Fruit fly (Drosophila melanogaster) whole organism, prepupa: Measurements from ENCODE around the gene Jhbp2.

ENCODE experiments used
- Blimp-1 ChIP-seq: fragments of 200-800 bp; sonication (Bioruptor generic); optimal IDR thresholded peaks from 3 replicates; lab custom pipeline; 2017; ENCODE audit warnings: missing biosample characterization, missing genetic modification characterization, mild to moderate bottlenecking, moderate library complexity, missing genetic modification reagents
- CG10631 ChIP-seq: fragments of 200-800 bp; sonication (Bioruptor generic); optimal IDR thresholded peaks from 2 replicates; lab custom pipeline; 2016; ENCODE audit warnings: missing biosample characterization, missing genetic modification characterization
- CG10669 ChIP-seq: fragments of 200-800 bp; sonication (Bioruptor generic); optimal IDR thresholded peaks from 3 replicates; lab custom pipeline; 2018; ENCODE audit warnings: missing biosample characterization, mild to moderate bottlenecking, missing genetic modification characterization, moderate library complexity
- CG11294 ChIP-seq: fragments of 200-800 bp; sonication (Bioruptor generic); IDR thresholded peaks from 2 replicates; pipeline ENCODE4 v1.3.6; 2022; ENCODE audit warnings: missing biosample characterization, missing genetic modification characterization
- CG11762 ChIP-seq: fragments of 200-800 bp; sonication (Bioruptor generic); optimal IDR thresholded peaks from 3 replicates; lab custom pipeline; 2016; ENCODE audit warnings: missing biosample characterization, missing genetic modification characterization; ENCODE audit not compliant: insufficient read depth
- CG11902 ChIP-seq: fragments of 200-800 bp; sonication (Bioruptor generic); optimal IDR thresholded peaks from 3 replicates; lab custom pipeline; 2016; ENCODE audit warnings: missing biosample characterization, missing genetic modification characterization
- CG15336 ChIP-seq: fragments of 200-800 bp; sonication (Bioruptor generic); IDR thresholded peaks from 2 replicates; pipeline ENCODE4 v1.3.6; 2022; ENCODE audit warnings: missing biosample characterization, missing genetic modification characterization
- CG16779 ChIP-seq: fragments of 200-800 bp; sonication (Bioruptor generic); optimal IDR thresholded peaks from 3 replicates; lab custom pipeline; 2017; ENCODE audit warnings: missing biosample characterization, mild to moderate bottlenecking, missing genetic modification characterization
- CG3032 ChIP-seq: fragments of 200-800 bp; optimal IDR thresholded peaks from 2 replicates; lab custom pipeline; 2019; ENCODE audit warnings: missing biosample characterization, mild to moderate bottlenecking, missing genetic modification characterization, moderate library complexity
- CG31627 ChIP-seq: fragments of 200-800 bp; sonication (Bioruptor generic); optimal IDR thresholded peaks from 3 replicates; lab custom pipeline; 2016; ENCODE audit warnings: missing biosample characterization, missing genetic modification characterization
- CG32006 ChIP-seq: fragments of 200-800 bp; sonication (Bioruptor generic); optimal IDR thresholded peaks from 3 replicates; lab custom pipeline; 2017; ENCODE audit warnings: missing biosample characterization, mild to moderate bottlenecking, missing genetic modification characterization
- CG3919 ChIP-seq: fragments of 200-800 bp; sonication (Bioruptor generic); optimal IDR thresholded peaks from 3 replicates; lab custom pipeline; 2016; ENCODE audit warnings: missing biosample characterization, missing genetic modification characterization
- CG4318 ChIP-seq: fragments of 200-800 bp; sonication (Bioruptor generic); optimal IDR thresholded peaks from 3 replicates; lab custom pipeline; 2017; ENCODE audit warnings: missing biosample characterization, mild to moderate bottlenecking, missing genetic modification characterization
- CG6163 ChIP-seq: fragments of 200-800 bp; sonication (Bioruptor generic); IDR thresholded peaks from 3 replicates; pipeline ENCODE4 v1.3.6; 2022; ENCODE audit warnings: missing biosample characterization, missing genetic modification characterization
- CG6276 ChIP-seq: fragments of 200-800 bp; sonication (Bioruptor generic); optimal IDR thresholded peaks from 2 replicates; lab custom pipeline; 2017; ENCODE audit warnings: missing biosample characterization, mild to moderate bottlenecking, missing genetic modification characterization
- CG6792 ChIP-seq: fragments of 200-800 bp; sonication (Bioruptor generic); optimal IDR thresholded peaks from 3 replicates; lab custom pipeline; 2016; ENCODE audit warnings: missing biosample characterization, missing genetic modification characterization
- CG6808 ChIP-seq: fragments of 200-800 bp; sonication (Bioruptor generic); optimal IDR thresholded peaks from 3 replicates; lab custom pipeline; 2017; ENCODE audit warnings: missing biosample characterization, missing genetic modification characterization, mild to moderate bottlenecking, moderate library complexity, missing genetic modification reagents
- CG6854 ChIP-seq: fragments of 200-800 bp; sonication (Bioruptor generic); optimal IDR thresholded peaks from 2 replicates; lab custom pipeline; 2017; ENCODE audit warnings: missing biosample characterization, mild to moderate bottlenecking, missing genetic modification characterization
- CG8119 ChIP-seq: fragments of 200-800 bp; sonication (Bioruptor generic); IDR thresholded peaks from 3 replicates; pipeline ENCODE4 v1.3.6; 2022; ENCODE audit warnings: missing biosample characterization, missing genetic modification characterization
- CG8632 ChIP-seq: fragments of 200-800 bp; sonication (Bioruptor generic); optimal IDR thresholded peaks from 3 replicates; lab custom pipeline; 2016; ENCODE audit warnings: missing biosample characterization, missing genetic modification characterization
- CG9139 ChIP-seq: fragments of 200-800 bp; sonication (Bioruptor generic); optimal IDR thresholded peaks from 3 replicates; lab custom pipeline; 2017; ENCODE audit warnings: missing biosample characterization, mild to moderate bottlenecking, missing genetic modification characterization
- Eip75B ChIP-seq: fragments of 200-800 bp; sonication (Bioruptor generic); optimal IDR thresholded peaks from 3 replicates; lab custom pipeline; 2016; ENCODE audit warnings: missing biosample characterization, missing genetic modification characterization
- Eip78C ChIP-seq: fragments of 200-800 bp; sonication (Bioruptor generic); peaks from one replicate; lab custom pipeline; 2016; ENCODE audit warnings: missing biosample characterization, missing genetic modification characterization
- Eip93F ChIP-seq: fragments of 200-800 bp; sonication (Bioruptor generic); optimal IDR thresholded peaks from 2 replicates; lab custom pipeline; 2016; ENCODE audit warnings: missing biosample characterization, mild to moderate bottlenecking, missing genetic modification characterization
- Ets21C ChIP-seq: fragments of 200-800 bp; sonication (Bioruptor generic); optimal IDR thresholded peaks from 3 replicates; lab custom pipeline; 2016; ENCODE audit warnings: missing biosample characterization, missing genetic modification characterization
- Gug ChIP-seq: fragments of 200-800 bp; sonication (Bioruptor generic); IDR thresholded peaks from 2 replicates; pipeline ENCODE4 v1.3.6; 2022; ENCODE audit warnings: missing biosample characterization, missing genetic modification characterization
- Hr38 ChIP-seq: sonication (Bioruptor generic); optimal IDR thresholded peaks from 2 replicates; lab custom pipeline; 2016; ENCODE audit warnings: missing biosample characterization, missing genetic modification characterization
- Hr39 ChIP-seq: fragments of 200-800 bp; sonication (Bioruptor generic); optimal IDR thresholded peaks from 2 replicates; lab custom pipeline; 2016; ENCODE audit warnings: missing biosample characterization, missing genetic modification characterization
- Hr4 ChIP-seq: fragments of 200-800 bp; sonication (Bioruptor generic); optimal IDR thresholded peaks from 3 replicates; lab custom pipeline; 2016; ENCODE audit warnings: missing biosample characterization, missing genetic modification characterization
- Lpt ChIP-seq: fragments of 200-800 bp; sonication (Bioruptor generic); optimal IDR thresholded peaks from 3 replicates; lab custom pipeline; 2016; ENCODE audit warnings: missing biosample characterization, missing genetic modification characterization
- Met ChIP-seq: fragments of 200-800 bp; sonication (Bioruptor generic); optimal IDR thresholded peaks from 3 replicates; lab custom pipeline; 2016; ENCODE audit warnings: missing biosample characterization, missing genetic modification characterization
- OdsH ChIP-seq: fragments of 200-800 bp; sonication (Bioruptor generic); optimal IDR thresholded peaks from 3 replicates; lab custom pipeline; 2016; ENCODE audit warnings: missing biosample characterization, missing genetic modification characterization
- Smox ChIP-seq: fragments of 200-800 bp; sonication (Bioruptor generic); optimal IDR thresholded peaks from 3 replicates; lab custom pipeline; 2016; ENCODE audit warnings: missing biosample characterization, missing genetic modification characterization
- Sox102F ChIP-seq: fragments of 200-800 bp; sonication (Bioruptor generic); optimal IDR thresholded peaks from 2 replicates; lab custom pipeline; 2016; ENCODE audit warnings: missing biosample characterization, mild to moderate bottlenecking, missing genetic modification characterization
- Sox14 ChIP-seq: fragments of 200-800 bp; sonication (Bioruptor generic); optimal IDR thresholded peaks from 3 replicates; lab custom pipeline; 2016; ENCODE audit warnings: missing biosample characterization, missing genetic modification characterization
- Sox15 ChIP-seq: fragments of 200-800 bp; sonication (Bioruptor generic); optimal IDR thresholded peaks from 3 replicates; lab custom pipeline; 2016; ENCODE audit warnings: missing biosample characterization, missing genetic modification characterization
- achi ChIP-seq: fragments of 200-800 bp; sonication (Bioruptor generic); optimal IDR thresholded peaks from 3 replicates; lab custom pipeline; 2016; ENCODE audit warnings: missing biosample characterization, missing genetic modification characterization
- acj6 ChIP-seq: fragments of 200-800 bp; sonication (Bioruptor generic); optimal IDR thresholded peaks from 3 replicates; lab custom pipeline; 2016; ENCODE audit warnings: missing biosample characterization, missing genetic modification characterization
- cyc ChIP-seq: fragments of 200-800 bp; sonication (Bioruptor generic); optimal IDR thresholded peaks from 3 replicates; lab custom pipeline; 2016; ENCODE audit warnings: missing biosample characterization, missing genetic modification characterization
- esn ChIP-seq: fragments of 200-800 bp; sonication (Bioruptor generic); optimal IDR thresholded peaks from 2 replicates; lab custom pipeline; 2016; ENCODE audit warnings: missing biosample characterization, mild to moderate bottlenecking, missing genetic modification characterization, moderate library complexity
- fd59A ChIP-seq: fragments of 200-800 bp; sonication (Bioruptor generic); optimal IDR thresholded peaks from 2 replicates; lab custom pipeline; 2017; ENCODE audit warnings: missing biosample characterization, mild to moderate bottlenecking, missing genetic modification characterization, missing genetic modification reagents
- fd85E ChIP-seq: fragments of 200-800 bp; sonication (Bioruptor generic); optimal IDR thresholded peaks from 3 replicates; lab custom pipeline; 2016; ENCODE audit warnings: missing biosample characterization, missing genetic modification characterization
- fkh ChIP-seq: fragments of 200-800 bp; sonication (Bioruptor generic); optimal IDR thresholded peaks from 3 replicates; lab custom pipeline; 2017; ENCODE audit warnings: missing biosample characterization, mild to moderate bottlenecking, missing genetic modification characterization, moderate library complexity
- lz ChIP-seq: fragments of 200-800 bp; sonication (Bioruptor generic); optimal IDR thresholded peaks from 3 replicates; lab custom pipeline; 2016; ENCODE audit warnings: missing biosample characterization, missing genetic modification characterization
- net ChIP-seq: fragments of 200-800 bp; sonication (Bioruptor generic); optimal IDR thresholded peaks from 3 replicates; lab custom pipeline; 2016; ENCODE audit warnings: missing biosample characterization, missing genetic modification characterization
- pdm3 ChIP-seq: fragments of 200-800 bp; sonication (Bioruptor generic); optimal IDR thresholded peaks from 3 replicates; lab custom pipeline; 2016; ENCODE audit warnings: missing biosample characterization, missing genetic modification characterization
- salr ChIP-seq, 2 experiments: fragments of 200-800 bp; sonication (Bioruptor generic); optimal IDR thresholded peaks; 3 replicates each; lab custom pipeline; 2016 to 2018; ENCODE audit warnings: missing biosample characterization in 2 of 2, missing genetic modification characterization in 2 of 2, mild to moderate bottlenecking in 1 of 2
- spab ChIP-seq: fragments of 200-800 bp; sonication (Bioruptor generic); optimal IDR thresholded peaks from 2 replicates; lab custom pipeline; 2017; ENCODE audit warnings: missing biosample characterization, mild to moderate bottlenecking, missing genetic modification characterization, missing genetic modification reagents
- ss ChIP-seq, 2 experiments: fragments of 200-800 bp; sonication (Bioruptor generic); optimal IDR thresholded peaks; 2 replicates in 1 of 2; 3 replicates in 1 of 2; lab custom pipeline; 2017 to 2018; ENCODE audit warnings: mild to moderate bottlenecking in 2 of 2, missing biosample characterization in 2 of 2, missing genetic modification characterization in 2 of 2, moderate library complexity in 1 of 2
- svp ChIP-seq: fragments of 200-800 bp; sonication (Bioruptor generic); peaks from one replicate; lab custom pipeline; 2016; ENCODE audit warnings: missing biosample characterization, missing genetic modification characterization
- topi ChIP-seq: fragments of 200-800 bp; sonication (Bioruptor generic); optimal IDR thresholded peaks from 3 replicates; lab custom pipeline; 2016; ENCODE audit warnings: missing biosample characterization, missing genetic modification characterization
- vri ChIP-seq: fragments of 200-800 bp; sonication (Bioruptor generic); optimal IDR thresholded peaks from 3 replicates; lab custom pipeline; 2016; ENCODE audit warnings: missing biosample characterization, mild to moderate bottlenecking, missing genetic modification characterization

Gene Jhbp2

dm6 chr3R:4974514-4975314, 13.6 kb upstream of the Jhbp2 start:
- TF ChIP-seq svp (GFP tag; lab: Kevin White, UChicago) (peak; percentile 64), CG10669 (GFP tag; lab: Kevin White, UChicago) (no peak), salr (GFP tag; optimal IDR thresholded peaks at IDR 0.05; lab: Kevin White, UChicago) (no peak), Eip75B (no peak), Gug (GFP tag; lab: Robert Waterston, UW) (no peak), CG31627 (GFP tag; lab: Kevin White, UChicago) (peak; percentile 20), CG11902 (GFP tag; lab: Kevin White, UChicago) (no peak), CG6276 (GFP tag; lab: Kevin White, UChicago) (no peak), Sox14 (GFP tag; lab: Kevin White, UChicago) (peak; percentile 4), CG6792 (GFP tag; lab: Kevin White, UChicago) (peak; percentile 6), Met (GFP tag; lab: Kevin White, UChicago) (peak; percentile 9), fkh (GFP tag; lab: Kevin White, UChicago) (peak; percentile 62), Blimp-1 (GFP tag; lab: Kevin White, UChicago) (no peak), fd85E (GFP tag; lab: Kevin White, UChicago) (no peak), CG6808 (GFP tag; lab: Kevin White, UChicago) (peak; percentile 4), Sox15 (no peak), spab (GFP tag; lab: Kevin White, UChicago) (no peak), CG8632 (GFP tag; lab: Kevin White, UChicago) (no peak), CG3919 (GFP tag; lab: Kevin White, UChicago) (no peak), CG6163 (GFP tag; lab: Robert Waterston, UW) (no peak), CG8119 (no peak), CG16779 (tag; lab: Kevin White, UChicago) (no peak), CG6854 (GFP tag; lab: Kevin White, UChicago) (no peak), net (no peak), CG9139 (GFP tag; lab: Kevin White, UChicago) (no peak), CG15336 (no peak), Hr4 (GFP tag; lab: Kevin White, UChicago) (no peak), Sox102F (no peak), Smox (GFP tag; lab: Kevin White, UChicago) (no peak), Hr39 (GFP tag; lab: Kevin White, UChicago) (no peak), ss (GFP tag; optimal IDR thresholded peaks at IDR 0.05; lab: Kevin White, UChicago) (no peak), CG10631 (GFP tag; lab: Kevin White, UChicago) (no peak), Eip93F (no peak), CG32006 (GFP tag; lab: Kevin White, UChicago) (peak; percentile 27), pdm3 (GFP tag; lab: Kevin White, UChicago) (peak; percentile 7), cyc (GFP tag; lab: Kevin White, UChicago) (no peak), achi (GFP tag; lab: Kevin White, UChicago) (no peak), topi (GFP tag; lab: Kevin White, UChicago) (peak; percentile 12), fd59A (GFP tag; lab: Kevin White, UChicago) (no peak), acj6 (GFP tag; lab: Kevin White, UChicago) (no peak), CG11762 (no peak), Eip78C (GFP tag; lab: Kevin White, UChicago) (peak; percentile 79), CG11294 (GFP tag; lab: Robert Waterston, UW) (no peak), CG4318 (GFP tag; lab: Kevin White, UChicago) (no peak), vri (GFP tag; lab: Kevin White, UChicago) (no peak), Ets21C (GFP tag; lab: Kevin White, UChicago) (no peak), OdsH (GFP tag; lab: Kevin White, UChicago) (peak; percentile 1), Lpt (GFP tag; lab: Kevin White, UChicago) (no peak), CG3032 (tag; lab: Kevin White, UChicago) (no peak), esn (GFP tag; lab: Kevin White, UChicago) (peak; percentile 18), Hr38 (GFP tag; lab: Kevin White, UChicago) (no peak), lz (no peak)
